Fruit fly (Drosophila melanogaster) whole organism, wandering third instar larva: ENCODE results near the gene eIF3f1.

Experiments used
- Hr78 ChIP-seq: fragments of >200 bp; optimal IDR thresholded peaks from 2 replicates; lab custom pipeline; 2017; ENCODE audit warnings: missing biosample characterization, missing genetic modification characterization
- Mio ChIP-seq: sonication (Bioruptor generic); optimal IDR thresholded peaks from 2 replicates; lab custom pipeline; 2016; ENCODE audit warnings: missing biosample characterization, missing genetic modification characterization
- N ChIP-seq: fragments of >200 bp; optimal IDR thresholded peaks from 2 replicates; lab custom pipeline; 2018; ENCODE audit warnings: missing biosample characterization, missing external identifiers, missing genetic modification characterization
- OdsH ChIP-seq: fragments of 200-800 bp; sonication (Bioruptor generic); optimal IDR thresholded peaks from 2 replicates; lab custom pipeline; 2016; ENCODE audit warnings: missing biosample characterization, mild to moderate bottlenecking, missing genetic modification characterization
- br ChIP-seq: fragments of 200-800 bp; sonication (Bioruptor generic); optimal IDR thresholded peaks from 2 replicates; lab custom pipeline; 2016; ENCODE audit warnings: missing biosample characterization, missing genetic modification characterization
- brk ChIP-seq: fragments of 200-800 bp; sonication (Bioruptor generic); optimal IDR thresholded peaks from 2 replicates; lab custom pipeline; 2016; ENCODE audit warnings: missing biosample characterization, mild to moderate bottlenecking, missing genetic modification characterization
- dsf ChIP-seq: sonication (Bioruptor generic); optimal IDR thresholded peaks from 2 replicates; lab custom pipeline; 2016; ENCODE audit warnings: missing biosample characterization, missing genetic modification characterization, borderline replicate concordance
- fru ChIP-seq: fragments of 200-800 bp; sonication (Bioruptor generic); optimal IDR thresholded peaks from 3 replicates; lab custom pipeline; 2016; ENCODE audit warnings: missing biosample characterization, mild to moderate bottlenecking, missing genetic modification characterization
- lola ChIP-seq: fragments of >200 bp; optimal IDR thresholded peaks from 2 replicates; lab custom pipeline; 2017; ENCODE audit warnings: missing biosample characterization, missing genetic modification characterization
- pan ChIP-seq: fragments of >200 bp; optimal IDR thresholded peaks from 2 replicates; lab custom pipeline; 2017

DNA sequence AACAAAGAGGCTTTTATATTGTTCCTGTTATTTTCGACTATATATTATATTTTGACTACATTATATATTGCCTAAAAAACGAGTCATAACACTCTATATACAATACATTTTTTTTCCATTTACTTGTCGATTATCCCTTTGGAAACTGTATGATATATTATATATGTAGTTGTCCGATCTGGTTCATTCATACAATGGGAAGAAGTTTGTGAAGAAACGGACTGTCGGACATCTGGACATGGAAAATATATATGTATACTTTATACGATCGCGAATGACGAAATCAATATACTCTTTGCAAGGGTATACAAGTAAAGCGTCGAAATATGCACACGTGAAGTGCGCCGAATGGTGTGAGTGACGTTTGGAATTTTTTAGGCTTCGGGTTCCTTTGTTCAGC lies 12.8 kb upstream of the eIF3f1 start:
- TF ChIP-seq dsf (no peak), N (no peak), Mio (GFP tag; lab: Kevin White, UChicago) (no peak), fru (no peak), pan (lab: Kevin White, UChicago) (no peak), OdsH (GFP tag; lab: Kevin White, UChicago) (no peak), lola (GFP tag; lab: Kevin White, UChicago) (no peak), Hr78 (GFP tag; lab: Kevin White, UChicago) (no peak), br (no peak), brk (GFP tag; lab: Kevin White, UChicago) (no peak)
